Worm (Caenorhabditis elegans) whole organism, early embryonic: ENCODE results near the gene flp-10.

Experiments used
- B0310.2 ChIP-seq: sonication (generic microtip); optimal IDR thresholded peaks from 2 replicates; lab custom pipeline; 2016; ENCODE audit warnings: mild to moderate bottlenecking, missing genetic modification characterization, missing compliant biosample characterization
- F13C5.2 ChIP-seq: sonication (generic microtip); optimal IDR thresholded peaks from 2 replicates; lab custom pipeline; 2017; ENCODE audit warnings: mild to moderate bottlenecking, missing genetic modification characterization, inconsistent platforms, missing compliant biosample characterization
- aly-1 ChIP-seq: sonication (generic microtip); optimal IDR thresholded peaks from 2 replicates; lab custom pipeline; 2016; ENCODE audit warnings: missing genetic modification characterization, missing compliant biosample characterization
- ama-1 ChIP-seq: fragments of 150-350 bp; optimal IDR thresholded peaks from 2 replicates; lab custom pipeline; 2014
- ceh-13 ChIP-seq: fragments of 200-800 bp; sonication (Bioruptor generic); optimal IDR thresholded peaks from 2 replicates; lab custom pipeline; 2018; ENCODE audit warnings: mild to moderate bottlenecking, missing genetic modification characterization, missing compliant biosample characterization
- ceh-36 ChIP-seq: sonication (generic microtip); optimal IDR thresholded peaks from 2 replicates; lab custom pipeline; 2016; ENCODE audit warnings: missing genetic modification characterization, inconsistent platforms, missing compliant biosample characterization
- ets-7 ChIP-seq: sonication (generic microtip); optimal IDR thresholded peaks from 2 replicates; lab custom pipeline; 2016; ENCODE audit warnings: missing genotype, missing genetic modification characterization, missing compliant biosample characterization
- flt-1 ChIP-seq: fragments of 200-800 bp; sonication (Bioruptor generic); IDR thresholded peaks from 2 replicates; pipeline ENCODE4 v1.3.6; 2022; ENCODE audit warnings: missing genetic modification characterization, missing compliant biosample characterization
- hmbx-1 ChIP-seq: sonication (generic microtip); optimal IDR thresholded peaks from 2 replicates; lab custom pipeline; 2016; ENCODE audit warnings: mild to moderate bottlenecking, missing genetic modification characterization, missing compliant biosample characterization
- hmg-4 ChIP-seq: fragments of 200-800 bp; sonication (Bioruptor generic); optimal IDR thresholded peaks from 2 replicates; lab custom pipeline; 2018; ENCODE audit warnings: mild to moderate bottlenecking, missing genetic modification characterization, missing compliant biosample characterization
- hnd-1 ChIP-seq: sonication (generic microtip); optimal IDR thresholded peaks from 2 replicates; lab custom pipeline; 2016; ENCODE audit warnings: missing genetic modification characterization, missing compliant biosample characterization
- pes-1 ChIP-seq: fragments of 200-800 bp; sonication (Bioruptor generic); IDR thresholded peaks from 2 replicates; pipeline ENCODE4 v1.3.6; 2022; ENCODE audit warnings: missing genetic modification reagents, missing genetic modification characterization, missing compliant biosample characterization
- scrt-1 ChIP-seq: fragments of 200-800 bp; sonication (Bioruptor generic); IDR thresholded peaks from 2 replicates; pipeline ENCODE4 v1.3.6; 2022; ENCODE audit warnings: missing genetic modification characterization, missing compliant biosample characterization
- sea-1 ChIP-seq: fragments of 200-800 bp; sonication (Bioruptor generic); conservative IDR thresholded peaks from 2 replicates; pipeline ENCODE4 v1.3.6; 2022; ENCODE audit warnings: missing genetic modification characterization, missing compliant biosample characterization
- tbx-11 ChIP-seq: fragments of 200-800 bp; sonication (Bioruptor generic); IDR thresholded peaks from 2 replicates; pipeline ENCODE4 v1.3.6; 2022; ENCODE audit warnings: missing genetic modification characterization, missing compliant biosample characterization
- tbx-37 ChIP-seq: fragments of 200-800 bp; sonication (Bioruptor generic); conservative IDR thresholded peaks from 2 replicates; pipeline ENCODE4 v1.3.6; 2022; ENCODE audit warnings: missing genetic modification reagents, missing genetic modification characterization, missing compliant biosample characterization
- tra-4 ChIP-seq: sonication (generic microtip); optimal IDR thresholded peaks from 2 replicates; lab custom pipeline; 2017; ENCODE audit warnings: missing genetic modification characterization, missing compliant biosample characterization

flp-10 gene

DNA sequence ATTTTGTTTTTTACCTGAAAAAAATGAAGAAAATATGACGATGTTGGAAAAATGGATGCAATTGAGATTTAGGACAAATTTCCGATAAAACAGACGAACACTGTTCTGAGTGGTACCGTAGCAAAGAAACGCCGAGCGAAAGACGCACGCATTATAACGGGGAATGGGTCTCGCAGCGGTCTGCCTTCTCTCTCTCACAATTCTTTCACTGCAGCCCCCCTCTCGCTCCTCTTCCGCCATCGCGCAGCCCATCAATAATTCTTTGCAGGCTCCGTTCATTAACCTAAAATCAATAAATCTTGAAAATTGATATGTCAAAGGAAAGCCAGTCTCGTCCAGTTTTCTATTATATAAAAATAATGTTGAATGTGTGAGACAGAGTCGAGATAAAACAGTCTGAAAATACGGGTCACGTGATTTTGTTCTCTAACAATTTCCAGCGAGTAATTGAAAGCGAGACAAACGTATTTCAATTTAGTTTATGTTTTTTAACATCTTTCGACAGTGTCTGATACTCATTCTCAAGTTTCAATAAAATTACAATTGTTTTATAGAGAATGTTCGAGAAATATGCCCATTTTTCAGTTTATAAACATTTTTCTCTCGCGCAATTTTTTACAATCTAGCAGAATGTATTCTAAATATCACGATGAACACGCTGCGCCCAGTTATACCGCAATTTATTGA is 40.9 kb downstream of the flp-10 start:
- TF ChIP-seq hmg-4 (GFP tag; lab: Kevin White, UChicago): peak; percentile 31
- TF ChIP-seq ama-1 (lab: Kevin White, UChicago): no peak

DNA sequence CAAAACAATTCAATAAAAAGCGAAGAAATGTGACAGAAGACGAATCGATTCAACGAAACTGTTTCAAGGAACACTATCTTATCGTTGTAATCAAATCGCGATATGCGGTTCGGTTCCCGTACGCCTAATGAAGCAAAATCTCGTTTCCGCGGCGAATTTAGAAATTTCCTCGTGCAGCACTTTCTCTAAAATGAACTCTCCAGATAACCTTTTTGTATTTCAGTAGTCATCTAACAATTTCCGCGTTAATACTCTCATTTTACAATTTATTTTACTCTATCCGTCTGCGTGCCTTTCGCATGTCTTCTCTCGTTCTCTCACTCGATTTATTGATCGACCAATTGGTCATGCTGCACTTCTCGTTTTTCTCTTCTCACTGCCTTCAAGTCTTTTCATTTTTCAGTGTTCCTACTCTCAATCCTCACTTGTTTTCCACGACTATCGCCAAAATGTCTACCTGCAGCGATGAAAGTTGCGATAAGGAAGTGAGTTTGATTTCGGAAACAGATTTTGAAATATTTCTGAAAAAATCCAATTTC is 41.6 kb downstream of the flp-10 start, which contains the start of the genes npp-27 and ntl-4:
TSS of gene npp-27 (minus strand) at position 51 of the 539 bp plus-strand sequence.
TSS of gene ntl-4 (plus strand) at position 379 of the 539 bp plus-strand sequence.
- no peak for TF ChIP-seq hmg-4 (GFP tag; lab: Kevin White, UChicago)
- no peak for TF ChIP-seq hmbx-1
- no peak for TF ChIP-seq hnd-1 (tag; lab: Kevin White, UChicago)
- no peak for TF ChIP-seq sea-1 (GFP tag; lab: Robert Waterston, UW)
- TF ChIP-seq scrt-1: no peak
- no peak for TF ChIP-seq tra-4 (tag; lab: Kevin White, UChicago)
- TF ChIP-seq tbx-11 (GFP tag; lab: Robert Waterston, UW): no peak
- TF ChIP-seq flt-1 (GFP tag; lab: Robert Waterston, UW): no peak
- TF ChIP-seq F13C5.2 (tag; lab: Kevin White, UChicago): no peak
- TF ChIP-seq tbx-37 (GFP tag; lab: Robert Waterston, UW): no peak
- no peak for TF ChIP-seq B0310.2 (tag; lab: Kevin White, UChicago)
- no peak for TF ChIP-seq pes-1
- no peak for TF ChIP-seq ceh-36 (tag; lab: Kevin White, UChicago)
- TF ChIP-seq ceh-13 (GFP tag; lab: Kevin White, UChicago): no peak

ce11 chrIV:7914991-7915390 is 46.3 kb downstream of the flp-10 start, which contains the start of gene C49H3.4:
Gene C49H3.4 (plus strand): TSS chrIV:7915291.
- no peak for TF ChIP-seq flt-1 (GFP tag; lab: Robert Waterston, UW)
- TF ChIP-seq F13C5.2 (tag; lab: Kevin White, UChicago): no peak
- TF ChIP-seq tra-4 (tag; lab: Kevin White, UChicago): no peak
- no peak for TF ChIP-seq hmbx-1
- no peak for TF ChIP-seq ceh-36 (tag; lab: Kevin White, UChicago)
- no peak for TF ChIP-seq pes-1
- TF ChIP-seq hmg-4 (GFP tag; lab: Kevin White, UChicago): no peak
- no peak for TF ChIP-seq hnd-1 (tag; lab: Kevin White, UChicago)
- no peak for TF ChIP-seq sea-1 (GFP tag; lab: Robert Waterston, UW)

ce11 chrIV:7916907-7917306 is 48.2 kb downstream of the flp-10 start:
- no peak for TF ChIP-seq tra-4 (tag; lab: Kevin White, UChicago)
- no peak for TF ChIP-seq aly-1 (tag; lab: Kevin White, UChicago)
- TF ChIP-seq flt-1 (GFP tag; lab: Robert Waterston, UW): no peak
- TF ChIP-seq tbx-37 (GFP tag; lab: Robert Waterston, UW): no peak
- no peak for TF ChIP-seq F13C5.2 (tag; lab: Kevin White, UChicago)
- no peak for TF ChIP-seq ama-1 (lab: Kevin White, UChicago)
- TF ChIP-seq ceh-36 (tag; lab: Kevin White, UChicago): no peak
- no peak for TF ChIP-seq ets-7 (tag; lab: Kevin White, UChicago)
- TF ChIP-seq hmbx-1: no peak
- no peak for TF ChIP-seq ceh-13 (GFP tag; lab: Kevin White, UChicago)
- TF ChIP-seq tbx-11 (GFP tag; lab: Robert Waterston, UW): no peak
- no peak for TF ChIP-seq hmg-4 (GFP tag; lab: Kevin White, UChicago)
- TF ChIP-seq pes-1: no peak
- no peak for TF ChIP-seq hnd-1 (tag; lab: Kevin White, UChicago)
- TF ChIP-seq B0310.2 (tag; lab: Kevin White, UChicago): no peak

ce11 chrIV:7917881-7918280 is 49.2 kb downstream of the flp-10 start:
- TF ChIP-seq tbx-37 (GFP tag; lab: Robert Waterston, UW) (no peak), scrt-1 (no peak), hnd-1 (tag; lab: Kevin White, UChicago) (no peak), ceh-13 (GFP tag; lab: Kevin White, UChicago) (no peak), pes-1 (no peak), hmg-4 (GFP tag; lab: Kevin White, UChicago) (no peak), hmbx-1 (no peak), tra-4 (tag; lab: Kevin White, UChicago) (no peak), ceh-36 (tag; lab: Kevin White, UChicago) (no peak), ama-1 (lab: Kevin White, UChicago) (no peak), aly-1 (tag; lab: Kevin White, UChicago) (no peak), ets-7 (tag; lab: Kevin White, UChicago) (no peak), sea-1 (GFP tag; lab: Robert Waterston, UW) (no peak), F13C5.2 (tag; lab: Kevin White, UChicago) (no peak)
